Worm (Caenorhabditis elegans): Measurements from ENCODE around the gene T23B5.4.
"Not testable (repeated sequence)": the region's sequence is repeated elsewhere in the genome, so short reads cannot be mapped to it uniquely, and the experiment has no call there.

The T23B5.4 gene

DNA sequence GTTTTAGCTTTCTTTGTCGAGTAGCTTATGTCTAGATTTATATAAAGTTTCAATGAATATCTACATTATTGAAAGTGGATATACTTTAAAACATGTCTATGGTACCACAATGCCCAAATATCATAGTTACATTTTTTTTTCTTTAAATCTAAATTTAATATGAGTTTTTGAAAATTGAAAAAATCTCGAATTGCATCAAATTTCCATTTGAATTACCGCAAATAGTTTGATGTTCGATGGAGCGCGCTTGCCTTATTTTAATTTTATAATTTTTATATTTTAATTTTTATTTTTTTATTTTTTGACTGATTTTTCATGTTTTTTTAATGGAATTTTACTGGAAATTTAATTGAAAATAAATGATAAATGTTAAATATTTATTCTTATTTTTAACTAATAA, at the start of gene T23B5.4:
TSS of gene T23B5.4 (plus strand) at position 301 of the 400 bp plus-strand sequence.
- TF ChIP-seq ceh-13 (GFP tag; optimal IDR thresholded peaks at IDR 0.05), result no peak
- no peak for TF ChIP-seq hnd-1 (tag; optimal IDR thresholded peaks at IDR 0.05)
- no peak for TF ChIP-seq ceh-36 (tag; optimal IDR thresholded peaks at IDR 0.05)
- TF ChIP-seq tbx-37 (GFP tag; conservative IDR thresholded peaks at IDR 0.05), result no peak
- TF ChIP-seq pes-1 (GFP tag; IDR thresholded peaks at IDR 0.05), result no peak
- TF ChIP-seq scrt-1 (GFP tag; IDR thresholded peaks at IDR 0.05), result no peak
- no peak for TF ChIP-seq hmbx-1 (tag; optimal IDR thresholded peaks at IDR 0.05)
- TF ChIP-seq ama-1 (optimal IDR thresholded peaks at IDR 0.05), result no peak
- TF ChIP-seq ets-7 (tag; optimal IDR thresholded peaks at IDR 0.05), result no peak
- no peak for TF ChIP-seq flt-1 (GFP tag; IDR thresholded peaks at IDR 0.05)
- TF ChIP-seq tbx-11 (GFP tag; IDR thresholded peaks at IDR 0.05), result no peak
- TF ChIP-seq sea-1 (GFP tag; conservative IDR thresholded peaks at IDR 0.05), result no peak
- TF ChIP-seq hmg-4 (GFP tag; optimal IDR thresholded peaks at IDR 0.05), result no peak
- no peak for TF ChIP-seq tra-4 (tag; optimal IDR thresholded peaks at IDR 0.05)
- TF ChIP-seq aly-1 (tag; optimal IDR thresholded peaks at IDR 0.05), result no peak

DNA sequence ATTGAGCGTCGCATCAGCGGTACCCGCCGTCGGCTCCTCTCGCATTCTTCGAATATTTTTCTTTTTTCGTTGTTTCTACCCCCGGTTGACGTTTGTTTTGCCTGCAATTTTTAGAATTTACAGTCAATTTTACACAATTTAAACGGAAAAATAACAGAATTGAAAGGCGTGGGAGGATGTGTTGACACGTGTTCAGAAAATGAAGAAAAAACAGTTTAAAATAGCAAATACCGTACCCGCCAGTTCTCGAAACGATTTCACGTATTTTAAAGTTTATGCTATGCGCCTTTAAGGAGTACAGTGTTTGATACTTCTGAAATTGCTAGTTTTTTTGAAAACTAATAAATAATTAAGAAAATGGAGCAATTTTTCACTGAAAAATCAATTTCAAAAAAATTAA, 43.9 kb upstream of the T23B5.4 start, which contains the start of gene ark-1:
TSS of gene ark-1 (minus strand) at position 101 of the 400 bp plus-strand sequence.
- TF ChIP-seq tbx-37 (GFP tag; conservative IDR thresholded peaks at IDR 0.05), result no peak
- TF ChIP-seq ceh-13 (GFP tag; optimal IDR thresholded peaks at IDR 0.05), result no peak
- no peak for TF ChIP-seq aly-1 (tag; optimal IDR thresholded peaks at IDR 0.05)
- no peak for TF ChIP-seq ets-7 (tag; optimal IDR thresholded peaks at IDR 0.05)
- TF ChIP-seq ceh-36 (tag; optimal IDR thresholded peaks at IDR 0.05), result no peak
- TF ChIP-seq sea-1 (GFP tag; conservative IDR thresholded peaks at IDR 0.05), result no peak
- no peak for TF ChIP-seq F13C5.2 (tag; optimal IDR thresholded peaks at IDR 0.05)
- TF ChIP-seq pes-1 (GFP tag; IDR thresholded peaks at IDR 0.05), result no peak
- TF ChIP-seq hmbx-1 (tag; optimal IDR thresholded peaks at IDR 0.05), result no peak
- TF ChIP-seq ama-1 (optimal IDR thresholded peaks at IDR 0.05), result no peak
- TF ChIP-seq B0310.2 (tag; optimal IDR thresholded peaks at IDR 0.05), result no peak
- no peak for TF ChIP-seq flt-1 (GFP tag; IDR thresholded peaks at IDR 0.05)
- TF ChIP-seq tbx-11 (GFP tag; IDR thresholded peaks at IDR 0.05), result no peak
- TF ChIP-seq hmg-4 (GFP tag; optimal IDR thresholded peaks at IDR 0.05), result no peak
- no peak for TF ChIP-seq scrt-1 (GFP tag; IDR thresholded peaks at IDR 0.05)
- TF ChIP-seq tra-4 (tag; optimal IDR thresholded peaks at IDR 0.05), result no peak

DNA sequence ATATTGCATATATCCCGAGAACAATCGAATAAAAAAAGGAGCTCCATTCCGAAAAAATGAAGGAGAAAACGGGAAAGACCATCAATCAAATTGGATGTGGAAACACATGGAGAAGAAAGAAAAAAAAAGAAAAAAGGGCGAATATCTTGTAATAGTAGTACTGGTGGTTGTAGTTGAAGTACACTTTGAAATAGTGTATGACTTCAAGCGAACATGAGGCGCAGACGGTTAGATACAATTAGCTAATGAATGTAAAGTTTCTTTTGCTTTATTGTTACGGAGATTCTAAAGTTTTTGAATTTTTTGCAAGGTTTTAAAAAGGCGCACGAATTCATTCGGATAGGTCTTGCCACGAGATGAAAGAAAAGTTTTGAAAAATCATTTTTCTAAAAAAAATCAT, 42.4 kb upstream of the T23B5.4 start:
- no peak for TF ChIP-seq tra-4 (tag; optimal IDR thresholded peaks at IDR 0.05)
- no peak for TF ChIP-seq sea-1 (GFP tag; conservative IDR thresholded peaks at IDR 0.05)
- no peak for TF ChIP-seq ceh-13 (GFP tag; optimal IDR thresholded peaks at IDR 0.05)
- no peak for TF ChIP-seq tbx-37 (GFP tag; conservative IDR thresholded peaks at IDR 0.05)
- TF ChIP-seq ama-1 (optimal IDR thresholded peaks at IDR 0.05), result no peak
- TF ChIP-seq hmbx-1 (tag; optimal IDR thresholded peaks at IDR 0.05), result no peak
- TF ChIP-seq flt-1 (GFP tag; IDR thresholded peaks at IDR 0.05), result no peak
- no peak for TF ChIP-seq tbx-11 (GFP tag; IDR thresholded peaks at IDR 0.05)
- no peak for TF ChIP-seq scrt-1 (GFP tag; IDR thresholded peaks at IDR 0.05)
- TF ChIP-seq pes-1 (GFP tag; IDR thresholded peaks at IDR 0.05), result no peak
- TF ChIP-seq hnd-1 (tag; optimal IDR thresholded peaks at IDR 0.05), result no peak
- TF ChIP-seq ceh-36 (tag; optimal IDR thresholded peaks at IDR 0.05), result no peak
- no peak for TF ChIP-seq F13C5.2 (tag; optimal IDR thresholded peaks at IDR 0.05)
- no peak for TF ChIP-seq hmg-4 (GFP tag; optimal IDR thresholded peaks at IDR 0.05)
- TF ChIP-seq aly-1 (tag; optimal IDR thresholded peaks at IDR 0.05), result no peak

DNA sequence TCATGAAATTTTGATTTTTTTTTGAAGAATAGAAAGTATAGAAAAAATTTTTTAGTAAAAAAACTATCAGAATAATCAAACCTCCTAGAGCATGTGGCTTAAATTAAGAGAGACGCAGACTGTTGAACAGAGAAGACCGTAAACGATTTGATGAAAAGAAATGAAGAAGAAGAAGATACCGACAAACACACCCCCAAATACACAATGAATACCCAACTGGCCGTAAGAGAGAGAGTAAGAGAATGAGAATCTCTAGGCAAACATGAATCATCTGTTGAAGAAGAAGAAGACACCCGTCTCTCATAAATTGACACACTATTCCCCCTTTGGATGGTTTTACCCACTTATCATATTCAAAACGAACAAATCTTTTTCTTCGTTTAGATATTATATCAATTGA, 41.0 kb upstream of the T23B5.4 start:
- no peak for TF ChIP-seq tra-4 (tag; optimal IDR thresholded peaks at IDR 0.05)
- TF ChIP-seq F13C5.2 (tag; optimal IDR thresholded peaks at IDR 0.05), result no peak
- TF ChIP-seq ets-7 (tag; optimal IDR thresholded peaks at IDR 0.05), result no peak
- TF ChIP-seq tbx-37 (GFP tag; conservative IDR thresholded peaks at IDR 0.05), result no peak
- no peak for TF ChIP-seq flt-1 (GFP tag; IDR thresholded peaks at IDR 0.05)
- no peak for TF ChIP-seq pes-1 (GFP tag; IDR thresholded peaks at IDR 0.05)
- TF ChIP-seq ceh-13 (GFP tag; optimal IDR thresholded peaks at IDR 0.05), result no peak
- no peak for TF ChIP-seq B0310.2 (tag; optimal IDR thresholded peaks at IDR 0.05)
- TF ChIP-seq tbx-11 (GFP tag; IDR thresholded peaks at IDR 0.05), result no peak
- no peak for TF ChIP-seq ceh-36 (tag; optimal IDR thresholded peaks at IDR 0.05)
- no peak for TF ChIP-seq hmbx-1 (tag; optimal IDR thresholded peaks at IDR 0.05)
- TF ChIP-seq hmg-4 (GFP tag; optimal IDR thresholded peaks at IDR 0.05), result no peak
- TF ChIP-seq aly-1 (tag; optimal IDR thresholded peaks at IDR 0.05), result no peak
- no peak for TF ChIP-seq ama-1 (optimal IDR thresholded peaks at IDR 0.05)
- TF ChIP-seq scrt-1 (GFP tag; IDR thresholded peaks at IDR 0.05), result no peak
- no peak for TF ChIP-seq sea-1 (GFP tag; conservative IDR thresholded peaks at IDR 0.05)
- TF ChIP-seq hnd-1 (tag; optimal IDR thresholded peaks at IDR 0.05), result no peak

DNA sequence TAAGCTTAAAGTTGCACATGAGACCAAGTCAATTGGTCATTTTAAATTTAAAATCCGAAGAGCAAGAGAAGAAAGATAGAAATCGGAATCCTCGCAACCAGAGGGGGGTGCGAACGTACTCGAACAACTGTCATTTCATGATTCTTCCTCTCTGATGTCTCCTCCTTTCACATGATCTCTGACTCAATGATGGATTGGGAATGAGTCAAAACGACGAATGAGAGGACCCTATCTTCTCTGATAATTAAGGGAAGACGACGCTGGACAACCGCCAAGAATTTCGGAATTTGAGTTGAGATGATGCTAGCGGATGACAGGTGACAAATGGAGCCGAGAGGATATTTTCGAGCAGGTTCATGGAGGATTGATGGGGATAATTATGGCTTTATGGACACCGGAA, 37.5 kb upstream of the T23B5.4 start:
- TF ChIP-seq hmg-4 (GFP tag; optimal IDR thresholded peaks at IDR 0.05) (no peak), hnd-1 (tag; optimal IDR thresholded peaks at IDR 0.05) (no peak), hmbx-1 (tag; optimal IDR thresholded peaks at IDR 0.05) (no peak), tbx-37 (GFP tag; conservative IDR thresholded peaks at IDR 0.05) (no peak), ceh-36 (tag; optimal IDR thresholded peaks at IDR 0.05) (no peak), F13C5.2 (tag; optimal IDR thresholded peaks at IDR 0.05) (no peak), sea-1 (GFP tag; conservative IDR thresholded peaks at IDR 0.05) (no peak), tbx-11 (GFP tag; IDR thresholded peaks at IDR 0.05) (no peak), B0310.2 (tag; optimal IDR thresholded peaks at IDR 0.05) (no peak), scrt-1 (GFP tag; IDR thresholded peaks at IDR 0.05) (no peak)

DNA sequence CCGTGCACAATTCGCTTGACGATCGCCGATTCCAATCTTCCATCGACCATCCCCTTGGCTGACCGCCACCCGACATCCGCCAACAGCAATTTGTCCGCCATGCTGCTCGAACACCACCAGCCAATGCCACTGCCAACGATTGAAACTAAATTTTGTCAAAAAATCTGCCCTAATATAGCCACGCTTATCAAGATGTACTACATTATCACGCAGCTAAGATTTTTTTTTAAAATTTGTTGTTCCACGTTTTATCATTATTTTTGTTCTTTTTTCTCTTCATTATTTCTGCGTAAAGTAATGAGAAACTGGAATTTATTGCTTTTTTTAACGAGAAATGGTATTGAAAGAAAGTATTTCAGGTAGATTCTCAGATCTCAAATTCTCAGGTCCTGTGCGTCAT, 35.5 kb upstream of the T23B5.4 start, which contains the start of gene C26H9A.3:
TSS of gene C26H9A.3 (minus strand) at position 101 of the 400 bp plus-strand sequence.
- TF ChIP-seq tra-4 (tag; optimal IDR thresholded peaks at IDR 0.05); ama-1 (optimal IDR thresholded peaks at IDR 0.05); pes-1 (GFP tag; IDR thresholded peaks at IDR 0.05): not testable (repeated sequence)

DNA sequence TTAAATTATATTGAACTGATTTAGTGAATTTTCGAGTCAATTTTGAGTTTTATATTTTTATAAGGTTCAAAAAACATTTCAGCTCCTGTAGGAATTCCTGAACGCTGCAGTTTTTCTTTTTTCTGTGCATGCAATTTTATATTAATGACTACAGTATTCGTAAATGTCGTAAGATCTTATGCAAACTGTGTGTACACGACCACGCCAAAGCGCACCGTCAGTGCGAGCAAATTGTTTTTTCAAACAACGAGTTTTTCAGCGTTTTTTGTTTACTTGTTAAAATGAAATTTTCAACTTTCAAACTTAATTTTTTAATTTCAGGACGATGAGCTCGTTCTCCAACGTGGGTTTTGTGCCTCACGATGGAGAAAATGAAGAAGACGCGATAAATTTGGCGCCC, 34.7 kb upstream of the T23B5.4 start, which contains the start of gene vha-7:
TSS of gene vha-7 (plus strand) at position 326 of the 400 bp plus-strand sequence.
- TF ChIP-seq F13C5.2 (tag; optimal IDR thresholded peaks at IDR 0.05) (no peak), sea-1 (GFP tag; conservative IDR thresholded peaks at IDR 0.05) (no peak), hnd-1 (tag; optimal IDR thresholded peaks at IDR 0.05) (no peak)

Measured in whole organism, early embryonic.